Worm (Caenorhabditis elegans): Measurements from ENCODE around the gene C18E9.2.
A peak's percentile ranks its signal among the peaks of the same experiment; 100 is the strongest.

Gene C18E9.2

DNA sequence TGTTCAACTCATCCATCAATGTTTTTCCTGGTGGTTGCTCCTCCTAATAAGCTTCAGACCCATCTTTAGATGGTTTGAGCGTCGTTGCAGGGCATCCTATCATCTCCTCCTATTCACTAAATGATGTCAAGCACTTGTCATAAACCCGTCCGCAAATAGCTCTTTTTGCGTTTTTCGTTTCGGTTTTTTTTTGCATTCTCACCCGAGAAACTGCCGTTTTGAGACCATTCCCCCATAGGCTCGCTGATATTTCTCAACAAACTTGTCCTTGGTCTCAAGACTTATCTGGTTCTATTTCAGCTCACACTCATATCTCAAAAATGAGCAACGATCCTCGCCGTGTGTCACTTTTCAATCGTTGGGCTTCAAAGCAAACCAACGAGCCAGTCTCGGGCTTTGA is 4.4 kb upstream of the C18E9.2 start, which contains the start of gene cal-2:
Gene cal-2 (plus strand): TSS at position 301 of the 400 bp plus-strand sequence.
- no peak for TF ChIP-seq nhr-10 (tag; optimal IDR thresholded peaks at IDR 0.05)
- no peak for TF ChIP-seq arid-1 (GFP tag; conservative IDR thresholded peaks at IDR 0.05)
- TF ChIP-seq egl-43 (GFP tag; IDR thresholded peaks at IDR 0.05) = no peak
- TF ChIP-seq dmd-8 (GFP tag; IDR thresholded peaks at IDR 0.05) = no peak
- no peak for TF ChIP-seq unc-39 (tag; optimal IDR thresholded peaks at IDR 0.05)
- TF ChIP-seq hlh-11 (tag; optimal IDR thresholded peaks at IDR 0.05) = no peak

DNA sequence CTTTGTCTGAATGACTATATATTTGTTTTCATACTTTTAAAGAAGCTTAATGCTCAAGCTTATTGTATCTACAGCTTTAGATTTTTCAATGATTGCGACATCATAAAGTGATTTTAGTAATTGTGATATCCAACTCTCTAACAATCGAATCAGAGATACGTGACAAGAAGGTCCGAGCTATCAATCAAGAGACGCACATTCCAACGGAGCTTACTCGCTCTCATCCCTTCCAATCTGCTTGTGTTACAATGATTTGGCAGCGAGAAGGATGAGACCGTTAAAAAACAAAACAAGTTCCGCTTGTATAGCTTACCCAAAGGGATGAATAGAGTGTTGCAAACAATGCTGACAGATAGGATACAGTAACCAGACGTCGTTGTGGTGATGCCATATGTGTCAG is 3.4 kb upstream of the C18E9.2 start:
- TF ChIP-seq unc-62 (GFP tag; optimal IDR thresholded peaks at IDR 0.05 in 1 of 2) (peak in 1 of 2 experiments; percentile 78), unc-62 (tag; optimal IDR thresholded peaks at IDR 0.05) (no peak), lin-39 (tag; optimal IDR thresholded peaks at IDR 0.05) (no peak), nhr-11 (tag; optimal IDR thresholded peaks at IDR 0.05) (peak; percentile 8)

DNA sequence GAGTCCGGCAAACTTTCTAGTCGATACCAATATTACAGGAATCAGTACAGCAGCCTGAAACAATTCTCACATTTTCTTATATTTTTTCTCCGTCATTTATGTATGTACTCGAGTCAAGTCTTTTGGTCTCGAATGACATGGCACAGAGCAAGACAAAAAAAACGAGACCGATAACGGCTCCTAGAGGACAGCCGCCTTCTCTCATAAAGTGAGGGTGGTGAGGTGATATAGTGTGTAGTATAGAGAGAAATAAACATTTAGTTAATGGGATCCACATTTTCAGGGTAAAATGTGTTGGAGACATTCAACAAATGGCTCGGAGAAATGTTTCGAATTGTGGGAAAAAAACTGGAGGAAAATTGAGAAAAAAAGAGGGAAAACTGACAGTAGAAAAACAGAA is 2.6 kb upstream of the C18E9.2 start:
- TF ChIP-seq skn-1 (tag; optimal IDR thresholded peaks at IDR 0.05) = no peak
- TF ChIP-seq ZK337.2 (GFP tag; IDR thresholded peaks at IDR 0.05) = peak; percentile 75
- no peak for TF ChIP-seq ztf-11 (tag; optimal IDR thresholded peaks at IDR 0.05)
- no peak for TF ChIP-seq spr-3 (GFP tag; optimal IDR thresholded peaks at IDR 0.05)
- TF ChIP-seq nhr-42 (GFP tag; IDR thresholded peaks at IDR 0.05) = no peak
- no peak for TF ChIP-seq daf-19 (GFP tag; conservative IDR thresholded peaks at IDR 0.05)
- peak in 1 of 2 experiments; percentile 11 for TF ChIP-seq lsy-2 (tag; optimal IDR thresholded peaks at IDR 0.05)
- no peak for TF ChIP-seq nhr-111 (GFP tag; optimal IDR thresholded peaks at IDR 0.05)
- TF ChIP-seq vab-7 (GFP tag; IDR thresholded peaks at IDR 0.05) = no peak
- no peak for TF ChIP-seq lin-38 (GFP tag; IDR thresholded peaks at IDR 0.05)
- TF ChIP-seq hlh-30 (tag; optimal IDR thresholded peaks at IDR 0.05; ENCODE audit: insufficient read depth) = peak; percentile 5
- TF ChIP-seq D1046.2 (GFP tag; IDR thresholded peaks at IDR 0.05) = no peak
- no peak for TF ChIP-seq nhr-76 (tag; optimal IDR thresholded peaks at IDR 0.05)
- no peak for TF ChIP-seq T26A8.4 (GFP tag; IDR thresholded peaks at IDR 0.05)
- peak; percentile 13 for TF ChIP-seq hlh-11 (tag; optimal IDR thresholded peaks at IDR 0.05)
- TF ChIP-seq nhr-11 (tag; optimal IDR thresholded peaks at IDR 0.05) = peak; percentile 54
- no peak for TF ChIP-seq ama-1 (optimal IDR thresholded peaks at IDR 0.05)
- no peak for TF ChIP-seq ZK546.5 (tag; optimal IDR thresholded peaks at IDR 0.05)
- TF ChIP-seq mep-1 (tag; optimal IDR thresholded peaks at IDR 0.05) = peak; percentile 34
- no peak for TF ChIP-seq dmd-6 (GFP tag; IDR thresholded peaks at IDR 0.05)
- TF ChIP-seq fkh-10 (GFP tag; optimal IDR thresholded peaks at IDR 0.05) = no peak
- TF ChIP-seq aly-2 (tag; optimal IDR thresholded peaks at IDR 0.05) = no peak
- no peak for TF ChIP-seq cey-2 (tag; optimal IDR thresholded peaks at IDR 0.05; ENCODE audit: borderline replicate concordance, insufficient read depth)
- TF ChIP-seq Y5F2A.4 (GFP tag; optimal IDR thresholded peaks at IDR 0.05) = no peak
- no peak for TF ChIP-seq ctbp-1 (GFP tag; IDR thresholded peaks at IDR 0.05)
- no peak for TF ChIP-seq lim-7 (GFP tag; IDR thresholded peaks at IDR 0.05)
- TF ChIP-seq hmg-1.1 (GFP tag; IDR thresholded peaks at IDR 0.05) = no peak
- TF ChIP-seq saeg-2 (GFP tag; IDR thresholded peaks at IDR 0.05) = no peak
- no peak for TF ChIP-seq F10B5.3 (tag; optimal IDR thresholded peaks at IDR 0.05)
- peak; percentile 10; the same call in 1 of the 2 replicates for TF ChIP-seq ceh-20 (GFP tag; IDR thresholded peaks at IDR 0.05)
- TF ChIP-seq F49E8.2 (tag; optimal IDR thresholded peaks at IDR 0.05; ENCODE audit: borderline replicate concordance) = no peak

DNA sequence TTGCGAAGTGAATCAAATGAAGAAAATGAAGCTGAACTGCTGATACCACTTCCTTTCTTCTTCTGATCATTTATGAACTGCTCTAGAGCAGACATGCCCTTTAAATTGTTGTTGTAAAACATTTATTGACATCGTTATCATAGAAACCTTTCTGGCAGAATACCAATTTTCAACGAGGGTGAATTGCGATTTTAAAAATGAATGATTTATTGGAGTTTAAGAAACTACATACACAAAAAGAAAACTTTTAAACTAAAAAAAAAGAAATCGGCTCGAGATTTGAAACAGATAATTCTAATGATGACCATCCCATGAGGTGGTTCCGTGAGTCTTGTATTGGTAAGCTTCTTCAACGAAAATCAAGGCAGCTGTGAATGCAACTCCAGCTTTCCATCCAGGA is 757 bp upstream of the C18E9.2 start, which contains the start of gene sftd-3:
Gene sftd-3 (minus strand): TSS at position 101 of the 400 bp plus-strand sequence.
- no peak for TF ChIP-seq unc-130 (GFP tag; optimal IDR thresholded peaks at IDR 0.05)
- no peak for TF ChIP-seq spr-1 (tag; optimal IDR thresholded peaks at IDR 0.05)
- TF ChIP-seq nhr-237 (tag; optimal IDR thresholded peaks at IDR 0.05) = no peak
- no peak for TF ChIP-seq zag-1 (tag; optimal IDR thresholded peaks at IDR 0.05)
- TF ChIP-seq nhr-77 (tag; optimal IDR thresholded peaks at IDR 0.05) = no peak
- no peak for TF ChIP-seq hlh-11 (tag; optimal IDR thresholded peaks at IDR 0.05)
- no peak for TF ChIP-seq pqm-1 (tag; optimal IDR thresholded peaks at IDR 0.05)
- no peak for TF ChIP-seq ZK546.5 (tag; optimal IDR thresholded peaks at IDR 0.05)
- no peak for TF ChIP-seq unc-62 (GFP tag; optimal IDR thresholded peaks at IDR 0.05 in 1 of 2)
- TF ChIP-seq unc-62 (tag; optimal IDR thresholded peaks at IDR 0.05) = no peak
- no peak for TF ChIP-seq Y75B8A.6 (GFP tag; IDR thresholded peaks at IDR 0.05)
- no peak for TF ChIP-seq nhr-28 (tag; optimal IDR thresholded peaks at IDR 0.05)
- TF ChIP-seq nhr-42 (GFP tag; IDR thresholded peaks at IDR 0.05) = no peak
- TF ChIP-seq lim-7 (GFP tag; IDR thresholded peaks at IDR 0.05) = no peak
- no peak for TF ChIP-seq fos-1 (tag; optimal IDR thresholded peaks at IDR 0.05)
- no peak for TF ChIP-seq F37D6.2 (tag; optimal IDR thresholded peaks at IDR 0.05)
- no peak for TF ChIP-seq ceh-62 (tag; optimal IDR thresholded peaks at IDR 0.05)
